Fruit fly (Drosophila melanogaster) Kc167 (cell line): ENCODE data around the gene CG43354.

Experiments used
- Myc ChIP-seq: fragments of >200 bp; optimal IDR thresholded peaks from 2 replicates; lab custom pipeline; 2017; ENCODE audit warnings: missing external identifiers
- Sin3A ChIP-seq: fragments of >200 bp; optimal IDR thresholded peaks from 2 replicates; lab custom pipeline; 2018; ENCODE audit warnings: missing external identifiers
- h ChIP-seq: fragments of >200 bp; optimal IDR thresholded peaks from 3 replicates; lab custom pipeline; 2018; ENCODE audit warnings: missing external identifiers
- psq ChIP-seq: fragments of >200 bp; optimal IDR thresholded peaks from 2 replicates; lab custom pipeline; 2017; ENCODE audit warnings: missing external identifiers
- ttk ChIP-seq: sonication (Bioruptor generic); optimal IDR thresholded peaks from 2 replicates; lab custom pipeline; 2017; ENCODE audit warnings: missing external identifiers

- TF ChIP-seq ttk (no peak), psq (lab: Kevin White, UChicago) (no peak), Sin3A (lab: Kevin White, UChicago) (no peak), Myc (lab: Kevin White, UChicago) (no peak), h (lab: Kevin White, UChicago) (no peak)
These were observed 39.4 kb upstream of the CG43354 start for dm6 chr2L:18348626-18349025.
